Worm (Caenorhabditis elegans) whole organism, young adult: Measurements from ENCODE around the gene mct-5.

Experiments used
- ceh-40 ChIP-seq: fragments of 200-800 bp; sonication (Bioruptor generic); IDR thresholded peaks from 2 replicates; pipeline ENCODE4 v1.3.6; 2022; ENCODE audit warnings: missing genetic modification characterization, missing compliant biosample characterization
- efl-1 ChIP-seq: fragments of 150-350 bp; optimal IDR thresholded peaks from 2 replicates; lab custom pipeline; 2014; ENCODE audit warnings: missing biosample characterization, missing genetic modification reagents, missing genetic modification characterization
- lir-1 ChIP-seq: fragments of 200-800 bp; sonication (Bioruptor generic); conservative IDR thresholded peaks from 2 replicates; pipeline ENCODE4 v1.3.6; 2022; ENCODE audit warnings: missing genetic modification reagents, missing genetic modification characterization, missing compliant biosample characterization
- tbx-9 ChIP-seq: sonication (generic microtip); optimal IDR thresholded peaks from 2 replicates; lab custom pipeline; 2016; ENCODE audit warnings: borderline replicate concordance, missing genetic modification characterization, inconsistent platforms, missing compliant biosample characterization
- unc-130 ChIP-seq: sonication (generic microtip); optimal IDR thresholded peaks from 2 replicates; lab custom pipeline; 2016; ENCODE audit warnings: missing genetic modification reagents, missing genetic modification characterization, missing compliant biosample characterization
- ztf-28 ChIP-seq: fragments of 200-800 bp; sonication (Bioruptor generic); IDR thresholded peaks from 2 replicates; pipeline ENCODE4 v1.3.6; 2022; ENCODE audit warnings: missing genetic modification reagents, missing genetic modification characterization, missing compliant biosample characterization

- TF ChIP-seq efl-1 (no peak), ceh-40 (GFP tag; lab: Robert Waterston, UW) (no peak), unc-130 (no peak), lir-1 (GFP tag; lab: Robert Waterston, UW) (no peak), tbx-9 (tag; lab: Kevin White, UChicago) (no peak), ztf-28 (no peak)
Measured at ce11 chrII:7106313-7106712, 7.9 kb upstream of the mct-5 start.
